Worm (Caenorhabditis elegans) whole organism, midembryonic: ENCODE data around the gene srw-1.

Source experiments
- T22C8.4 ChIP-seq: fragments of 200-800 bp; sonication (Bioruptor generic); IDR thresholded peaks from 2 replicates; pipeline ENCODE4 v1.3.6; 2022; ENCODE audit warnings: missing genetic modification characterization, missing compliant biosample characterization
- cog-1 ChIP-seq: sonication (generic microtip); optimal IDR thresholded peaks from 2 replicates; lab custom pipeline; 2016; ENCODE audit warnings: missing genetic modification characterization, missing compliant biosample characterization
- flt-1 ChIP-seq: fragments of 200-800 bp; sonication (Bioruptor generic); IDR thresholded peaks from 2 replicates; pipeline ENCODE4 v1.3.6; 2022; ENCODE audit warnings: missing genetic modification characterization, missing compliant biosample characterization
- klf-2 ChIP-seq: fragments of 200-800 bp; sonication (Bioruptor generic); conservative IDR thresholded peaks from 2 replicates; pipeline ENCODE4 v1.3.6; 2022; ENCODE audit warnings: missing genetic modification reagents, missing genetic modification characterization, missing compliant biosample characterization
- med-1 ChIP-seq: sonication (generic microtip); optimal IDR thresholded peaks from 2 replicates; lab custom pipeline; 2017; ENCODE audit warnings: missing genetic modification characterization, mild to moderate bottlenecking, missing compliant biosample characterization, antibody characterized with exemption, missing genetic modification reagents; ENCODE audit not compliant: insufficient read depth
- ref-1 ChIP-seq: fragments of 200-800 bp; sonication (Bioruptor generic); conservative IDR thresholded peaks from 2 replicates; pipeline ENCODE4 v1.3.6; 2022; ENCODE audit warnings: missing genetic modification reagents, missing genetic modification characterization, missing compliant biosample characterization
- tab-1 ChIP-seq: fragments of 200-800 bp; sonication (Bioruptor generic); IDR thresholded peaks from 2 replicates; pipeline ENCODE4 v1.3.6; 2022; ENCODE audit warnings: missing genetic modification characterization, missing compliant biosample characterization
- ztf-23 ChIP-seq: fragments of 200-800 bp; sonication (Bioruptor generic); IDR thresholded peaks from 2 replicates; pipeline ENCODE4 v1.3.6; 2022; ENCODE audit warnings: missing genetic modification reagents, missing genetic modification characterization, missing compliant biosample characterization
- ztf-29 ChIP-seq: fragments of 200-800 bp; sonication (Bioruptor generic); IDR thresholded peaks from 2 replicates; pipeline ENCODE4 v1.3.6; 2022; ENCODE audit warnings: missing genetic modification reagents, missing genetic modification characterization, missing compliant biosample characterization

srw-1 gene

ce11 chrV:15197955-15198354 lies at the start of gene srw-1:
TSS of gene srw-1 (plus strand) at chrV:15198255.
- TF ChIP-seq T22C8.4 (GFP tag; lab: Robert Waterston, UW), result no peak
- TF ChIP-seq med-1 (GFP tag; lab: Kevin White, UChicago), result no peak
- TF ChIP-seq cog-1, result no peak
- no peak for TF ChIP-seq klf-2 (GFP tag; lab: Robert Waterston, UW)
- TF ChIP-seq flt-1 (GFP tag; lab: Robert Waterston, UW), result no peak
- no peak for TF ChIP-seq ztf-29 (GFP tag; lab: Robert Waterston, UW)
- no peak for TF ChIP-seq ref-1 (GFP tag; lab: Robert Waterston, UW)
- TF ChIP-seq ztf-23 (GFP tag; lab: Robert Waterston, UW), result no peak
- TF ChIP-seq tab-1 (GFP tag; lab: Robert Waterston, UW), result no peak

DNA sequence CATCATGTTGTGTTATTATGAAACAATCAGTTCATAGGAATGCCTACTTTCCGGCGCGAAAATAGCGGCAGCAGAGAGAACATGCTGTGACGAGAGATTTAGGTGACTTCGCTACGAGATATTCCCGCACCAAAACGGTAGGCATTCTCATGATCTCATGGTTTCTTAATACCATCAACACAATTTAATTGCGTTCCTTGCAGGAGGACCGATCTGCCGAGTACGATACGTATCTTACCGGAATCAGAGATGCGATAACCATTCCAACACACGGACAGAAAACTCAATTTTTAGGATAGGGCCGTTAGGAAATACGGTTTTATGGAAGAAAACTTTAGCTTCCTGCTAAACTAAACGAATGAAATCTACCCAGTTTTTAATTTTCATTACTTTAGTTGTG lies 49.3 kb upstream of the srw-1 start, which contains the start of gene T09F5.1:
Gene T09F5.1 (plus strand): TSS at position 301 of the 400 bp plus-strand sequence.
- TF ChIP-seq T22C8.4 (GFP tag; lab: Robert Waterston, UW), result no peak
- no peak for TF ChIP-seq ztf-23 (GFP tag; lab: Robert Waterston, UW)
- TF ChIP-seq klf-2 (GFP tag; lab: Robert Waterston, UW), result no peak
- TF ChIP-seq med-1 (GFP tag; lab: Kevin White, UChicago), result no peak
- no peak for TF ChIP-seq cog-1
- no peak for TF ChIP-seq ref-1 (GFP tag; lab: Robert Waterston, UW)
- TF ChIP-seq flt-1 (GFP tag; lab: Robert Waterston, UW), result no peak
- TF ChIP-seq tab-1 (GFP tag; lab: Robert Waterston, UW), result no peak
- TF ChIP-seq ztf-29 (GFP tag; lab: Robert Waterston, UW), result no peak

DNA sequence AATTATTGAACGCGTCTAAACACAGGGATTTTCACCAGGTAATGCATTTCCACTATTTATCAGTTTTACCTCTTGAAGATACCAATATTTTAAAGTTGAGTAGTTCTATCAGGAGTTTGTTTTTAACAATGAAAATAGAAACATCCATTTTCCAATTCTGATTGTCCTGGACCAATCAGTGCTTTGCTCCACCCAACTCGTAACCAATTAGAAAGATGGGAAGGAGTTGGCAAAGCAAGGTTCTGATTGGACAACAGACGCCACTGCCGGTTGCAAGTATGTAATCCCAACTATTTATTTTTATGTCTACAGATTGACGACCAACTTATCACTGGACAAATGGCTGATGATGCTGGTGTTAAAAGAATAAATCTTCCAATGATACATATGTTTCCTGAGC lies 47.9 kb upstream of the srw-1 start:
- TF ChIP-seq klf-2 (GFP tag; lab: Robert Waterston, UW) (no peak), med-1 (GFP tag; lab: Kevin White, UChicago) (no peak), T22C8.4 (GFP tag; lab: Robert Waterston, UW) (no peak), flt-1 (GFP tag; lab: Robert Waterston, UW) (no peak)

- TF ChIP-seq ref-1 (GFP tag; lab: Robert Waterston, UW), result no peak
- TF ChIP-seq T22C8.4 (GFP tag; lab: Robert Waterston, UW), result no peak
- no peak for TF ChIP-seq ztf-29 (GFP tag; lab: Robert Waterston, UW)
Measured at ce11 chrV:15150661-15151060, 47.4 kb upstream of the srw-1 start, which contains the start of gene T09F5.2. TSS of gene T09F5.2 (plus strand) at chrV:15150961.

DNA sequence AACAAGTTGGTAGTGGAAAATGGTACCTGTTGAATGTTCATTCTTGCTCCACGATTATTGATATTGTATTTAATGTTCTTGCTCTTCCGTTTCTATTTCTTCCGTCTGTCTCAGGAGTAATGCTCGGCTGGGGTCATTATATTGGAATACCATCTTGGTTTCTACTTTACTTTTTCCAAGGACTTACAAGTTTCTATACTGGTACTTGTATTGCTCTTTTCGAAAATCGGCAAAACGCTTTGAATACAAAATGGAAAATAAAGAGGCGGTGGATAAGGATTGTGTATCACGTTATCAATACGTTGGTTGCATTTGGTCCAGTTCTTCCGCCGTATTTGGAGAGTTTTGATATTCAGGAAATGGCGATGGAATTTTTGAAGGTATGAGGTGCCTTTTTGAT lies 46.0 kb upstream of the srw-1 start:
- TF ChIP-seq cog-1 (no peak), ztf-29 (GFP tag; lab: Robert Waterston, UW) (no peak), ref-1 (GFP tag; lab: Robert Waterston, UW) (no peak), med-1 (GFP tag; lab: Kevin White, UChicago) (no peak), tab-1 (GFP tag; lab: Robert Waterston, UW) (no peak), ztf-23 (GFP tag; lab: Robert Waterston, UW) (no peak), flt-1 (GFP tag; lab: Robert Waterston, UW) (no peak), T22C8.4 (GFP tag; lab: Robert Waterston, UW) (no peak), klf-2 (GFP tag; lab: Robert Waterston, UW) (no peak)

ce11 chrV:15153277-15153676 lies 44.8 kb upstream of the srw-1 start, which contains the start of gene srh-55:
TSS of gene srh-55 (plus strand) at chrV:15153577.
- no peak for TF ChIP-seq ref-1 (GFP tag; lab: Robert Waterston, UW)
- TF ChIP-seq ztf-23 (GFP tag; lab: Robert Waterston, UW), result no peak
- no peak for TF ChIP-seq med-1 (GFP tag; lab: Kevin White, UChicago)
- no peak for TF ChIP-seq T22C8.4 (GFP tag; lab: Robert Waterston, UW)

- TF ChIP-seq ztf-23 (GFP tag; lab: Robert Waterston, UW) (no peak), cog-1 (no peak), T22C8.4 (GFP tag; lab: Robert Waterston, UW) (no peak), med-1 (GFP tag; lab: Kevin White, UChicago) (no peak), klf-2 (GFP tag; lab: Robert Waterston, UW) (no peak), ref-1 (GFP tag; lab: Robert Waterston, UW) (no peak), tab-1 (GFP tag; lab: Robert Waterston, UW) (no peak), ztf-29 (GFP tag; lab: Robert Waterston, UW) (no peak), flt-1 (GFP tag; lab: Robert Waterston, UW) (no peak)
Measured at ce11 chrV:15156504-15156903, 41.6 kb upstream of the srw-1 start.

DNA sequence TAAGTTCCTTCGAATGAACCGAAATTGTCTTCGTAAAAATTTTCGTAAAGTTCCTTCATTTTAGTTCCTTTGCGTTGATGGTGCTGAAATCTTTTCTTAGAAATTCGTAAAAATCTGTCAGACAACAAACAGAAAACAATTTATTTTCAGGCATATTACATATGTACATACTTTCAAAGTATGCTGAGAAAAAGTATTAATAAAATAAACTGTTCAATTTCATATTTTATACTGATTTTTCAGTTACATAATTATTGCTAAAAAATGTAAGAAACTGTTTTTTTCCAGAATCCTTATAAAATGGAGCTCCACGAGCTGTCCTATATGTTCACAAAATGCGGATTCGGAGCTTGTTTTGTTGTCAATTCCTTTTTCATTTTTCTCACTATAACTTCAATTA lies 39.4 kb upstream of the srw-1 start, which contains the start of gene str-45:
Gene str-45 (plus strand): TSS at position 301 of the 400 bp plus-strand sequence.
- TF ChIP-seq cog-1, result no peak
- no peak for TF ChIP-seq med-1 (GFP tag; lab: Kevin White, UChicago)
- no peak for TF ChIP-seq ref-1 (GFP tag; lab: Robert Waterston, UW)
- TF ChIP-seq ztf-23 (GFP tag; lab: Robert Waterston, UW), result no peak
- TF ChIP-seq ztf-29 (GFP tag; lab: Robert Waterston, UW), result no peak
- no peak for TF ChIP-seq flt-1 (GFP tag; lab: Robert Waterston, UW)
- TF ChIP-seq klf-2 (GFP tag; lab: Robert Waterston, UW), result no peak
- TF ChIP-seq tab-1 (GFP tag; lab: Robert Waterston, UW), result no peak
- no peak for TF ChIP-seq T22C8.4 (GFP tag; lab: Robert Waterston, UW)

DNA sequence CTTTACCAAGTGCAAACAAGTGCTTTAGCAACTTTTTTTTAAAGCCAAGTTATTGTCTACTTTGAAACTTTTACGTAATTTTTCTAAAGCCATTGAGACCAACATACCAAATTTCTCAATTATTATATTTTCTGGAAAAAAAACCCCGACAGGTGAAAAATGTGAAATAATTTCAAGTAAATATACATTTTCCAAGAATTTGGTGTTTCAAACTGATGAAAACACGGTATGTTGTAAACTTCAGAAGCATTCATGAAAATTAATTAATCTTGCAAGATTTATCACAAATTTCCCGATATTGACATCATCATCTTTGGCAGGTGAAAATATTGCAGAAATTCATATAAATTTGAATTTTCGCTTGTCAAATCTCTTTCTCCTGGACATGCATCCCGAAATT lies 35.4 kb upstream of the srw-1 start, which contains the start of gene srz-11:
Gene srz-11 (plus strand): TSS at position 386 of the 400 bp plus-strand sequence.
- TF ChIP-seq flt-1 (GFP tag; lab: Robert Waterston, UW) (no peak), ref-1 (GFP tag; lab: Robert Waterston, UW) (no peak), cog-1 (no peak), med-1 (GFP tag; lab: Kevin White, UChicago) (no peak), klf-2 (GFP tag; lab: Robert Waterston, UW) (no peak), ztf-23 (GFP tag; lab: Robert Waterston, UW) (no peak), T22C8.4 (GFP tag; lab: Robert Waterston, UW) (no peak), ztf-29 (GFP tag; lab: Robert Waterston, UW) (no peak), tab-1 (GFP tag; lab: Robert Waterston, UW) (no peak)
